Worm (Caenorhabditis elegans) whole organism, L3 larva: ENCODE measurements around the gene nstp-2.

Experiments used
- R02D3.7 ChIP-seq: fragments of 150-350 bp; optimal IDR thresholded peaks from 2 replicates; lab custom pipeline; 2014; ENCODE audit warnings: missing biosample characterization, missing genetic modification characterization
- ama-1 ChIP-seq: fragments of 150-350 bp; optimal IDR thresholded peaks from 2 replicates; lab custom pipeline; 2018
- ceh-16 ChIP-seq: sonication (generic microtip); optimal IDR thresholded peaks from 2 replicates; lab custom pipeline; 2017; ENCODE audit warnings: missing biosample characterization, missing genetic modification characterization
- ceh-28 ChIP-seq: fragments of 150-350 bp; optimal IDR thresholded peaks from 2 replicates; lab custom pipeline; 2014; ENCODE audit warnings: missing biosample characterization, missing genetic modification reagents, missing genetic modification characterization
- daf-12 ChIP-seq: fragments of 150-350 bp; optimal IDR thresholded peaks from 2 replicates; lab custom pipeline; 2014; ENCODE audit warnings: missing biosample characterization, missing genetic modification reagents, missing genetic modification characterization
- egl-27 ChIP-seq: sonication (generic microtip); optimal IDR thresholded peaks from 4 replicates; lab custom pipeline; 2017; ENCODE audit warnings: missing biosample characterization, missing genetic modification reagents, missing genetic modification characterization
- egl-5 ChIP-seq: fragments of 150-350 bp; optimal IDR thresholded peaks from 2 replicates; lab custom pipeline; 2017; ENCODE audit warnings: missing biosample characterization, missing genetic modification reagents, missing genetic modification characterization, inconsistent platforms
- elt-1 ChIP-seq: fragments of 150-350 bp; optimal IDR thresholded peaks from 2 replicates; lab custom pipeline; 2014; ENCODE audit warnings: missing biosample characterization, missing genetic modification characterization
- elt-2 ChIP-seq: sonication (generic microtip); optimal IDR thresholded peaks from 2 replicates; lab custom pipeline; 2016; ENCODE audit warnings: missing genetic modification reagents, mild to moderate bottlenecking, missing genetic modification characterization, missing compliant biosample characterization
- elt-3 ChIP-seq, 3 experiments: fragments of 150-350 bp in 1 of 3; sonication (generic microtip) in 2 of 3; optimal IDR thresholded peaks; 2 replicates in 2 of 3; 4 replicates in 1 of 3; lab custom pipeline; 2014 to 2017; ENCODE audit warnings: missing biosample characterization in 3 of 3, missing genetic modification characterization in 3 of 3
- eor-1 ChIP-seq, 2 experiments: fragments of 150-350 bp; optimal IDR thresholded peaks; 2 replicates each; lab custom pipeline; 2014 to 2018; ENCODE audit warnings: missing biosample characterization in 2 of 2, missing genetic modification characterization in 2 of 2
- fkh-10 ChIP-seq: sonication (generic microtip); optimal IDR thresholded peaks from 2 replicates; lab custom pipeline; 2017; ENCODE audit warnings: missing biosample characterization, missing genetic modification reagents, missing genetic modification characterization
- fkh-2 ChIP-seq: fragments of 150-350 bp; optimal IDR thresholded peaks from 2 replicates; lab custom pipeline; 2014; ENCODE audit warnings: missing biosample characterization, missing genetic modification reagents, missing genetic modification characterization
- fos-1 ChIP-seq: fragments of 150-350 bp; optimal IDR thresholded peaks from 2 replicates; lab custom pipeline; 2014; ENCODE audit warnings: missing biosample characterization, missing genetic modification characterization
- hmg-11 ChIP-seq: sonication (generic microtip); optimal IDR thresholded peaks from 2 replicates; lab custom pipeline; 2016; ENCODE audit warnings: missing genetic modification characterization, missing compliant biosample characterization
- jun-1 ChIP-seq: fragments of 150-350 bp; optimal IDR thresholded peaks from 2 replicates; lab custom pipeline; 2014; ENCODE audit warnings: missing biosample characterization, missing genetic modification reagents, missing genetic modification characterization
- lin-15B ChIP-seq: fragments of 150-350 bp; optimal IDR thresholded peaks from 2 replicates; lab custom pipeline; 2014; ENCODE audit warnings: missing biosample characterization, missing genetic modification characterization
- lin-39 ChIP-seq: fragments of 150-350 bp; optimal IDR thresholded peaks from 2 replicates; lab custom pipeline; 2018; ENCODE audit warnings: missing biosample characterization, missing genetic modification reagents, missing genetic modification characterization
- lsy-12 ChIP-seq: sonication (generic microtip); optimal IDR thresholded peaks from 2 replicates; lab custom pipeline; 2016; ENCODE audit warnings: mild to moderate bottlenecking, missing genetic modification characterization, missing compliant biosample characterization
- mdl-1 ChIP-seq: fragments of 150-350 bp; optimal IDR thresholded peaks from 2 replicates; lab custom pipeline; 2014; ENCODE audit warnings: missing biosample characterization, missing genetic modification characterization
- mml-1 ChIP-seq: fragments of 150-350 bp; sonication (generic microtip); optimal IDR thresholded peaks from 3 replicates; lab custom pipeline; 2014; ENCODE audit warnings: missing biosample characterization, missing genetic modification characterization
- nfya-1 ChIP-seq: sonication (generic microtip); optimal IDR thresholded peaks from 2 replicates; lab custom pipeline; 2017; ENCODE audit warnings: missing genetic modification characterization, mild to moderate bottlenecking, missing compliant biosample characterization, antibody characterized with exemption, moderate library complexity; ENCODE audit not compliant: insufficient read depth
- nhr-11 ChIP-seq: fragments of 150-350 bp; optimal IDR thresholded peaks from 2 replicates; lab custom pipeline; 2014; ENCODE audit warnings: missing biosample characterization, missing genetic modification characterization
- nhr-23 ChIP-seq: fragments of 150-350 bp; optimal IDR thresholded peaks from 2 replicates; lab custom pipeline; 2014; ENCODE audit warnings: missing biosample characterization, missing genetic modification reagents, missing genetic modification characterization
- nhr-25 ChIP-seq: sonication (generic microtip); optimal IDR thresholded peaks from 2 replicates; lab custom pipeline; 2017; ENCODE audit warnings: missing biosample characterization, missing genetic modification characterization
- nhr-43 ChIP-seq: sonication (generic microtip); optimal IDR thresholded peaks from 2 replicates; lab custom pipeline; 2016; ENCODE audit warnings: mild to moderate bottlenecking, missing genetic modification characterization, missing compliant biosample characterization; ENCODE audit not compliant: poor library complexity, severe bottlenecking
- nhr-67 ChIP-seq: fragments of 150-350 bp; optimal IDR thresholded peaks from 2 replicates; lab custom pipeline; 2014; ENCODE audit warnings: missing biosample characterization, missing genetic modification characterization
- nhr-77 ChIP-seq: fragments of 150-350 bp; optimal IDR thresholded peaks from 2 replicates; lab custom pipeline; 2014; ENCODE audit warnings: missing biosample characterization, missing genetic modification characterization
- pha-4 ChIP-seq: fragments of 150-350 bp; optimal IDR thresholded peaks from 2 replicates; lab custom pipeline; 2014; ENCODE audit warnings: missing biosample characterization, missing genetic modification reagents, missing genetic modification characterization
- pqm-1 ChIP-seq: fragments of 150-350 bp; optimal IDR thresholded peaks from 2 replicates; lab custom pipeline; 2017; ENCODE audit warnings: missing biosample characterization, missing genetic modification characterization, inconsistent platforms
- sea-2 ChIP-seq: fragments of 150-350 bp; sonication (generic microtip); optimal IDR thresholded peaks from 4 replicates; lab custom pipeline; 2014; ENCODE audit warnings: missing biosample characterization, missing genetic modification reagents, missing genetic modification characterization
- skn-1 ChIP-seq: fragments of 150-350 bp; optimal IDR thresholded peaks from 2 replicates; lab custom pipeline; 2014; ENCODE audit warnings: missing biosample characterization, missing genetic modification characterization
- snpc-4 ChIP-seq: fragments of 150-350 bp; optimal IDR thresholded peaks from 2 replicates; lab custom pipeline; 2014; ENCODE audit warnings: missing biosample characterization, missing genetic modification characterization
- tbx-2 ChIP-seq: sonication (generic microtip); optimal IDR thresholded peaks from 2 replicates; lab custom pipeline; 2016; ENCODE audit warnings: mild to moderate bottlenecking, missing genetic modification characterization, missing compliant biosample characterization
- ztf-11 ChIP-seq: fragments of 150-350 bp; optimal IDR thresholded peaks from 2 replicates; lab custom pipeline; 2014; ENCODE audit warnings: missing biosample characterization, missing genetic modification characterization
- ztf-4 ChIP-seq: fragments of 150-350 bp; optimal IDR thresholded peaks from 2 replicates; lab custom pipeline; 2014; ENCODE audit warnings: missing biosample characterization, missing genetic modification characterization

Gene nstp-2

ce11 chrIV:6590029-6590428, 16.0 kb downstream of the nstp-2 start, which contains the start of the genes lec-11 and irld-7:
Gene lec-11, minus strand, starts transcription at chrIV:6590154.
Gene irld-7, plus strand, starts transcription at chrIV:6590360.
- TF ChIP-seq pqm-1 (tag; lab: Kevin White, UChicago): peak; percentile 69
- TF ChIP-seq jun-1 (tag; lab: Kevin White, UChicago): no peak
- no peak for TF ChIP-seq nhr-77 (tag; lab: Kevin White, UChicago)
- TF ChIP-seq egl-5: no peak
- TF ChIP-seq snpc-4 (tag; lab: Kevin White, UChicago): no peak
- peak; percentile 72 for TF ChIP-seq elt-2 (tag; lab: Kevin White, UChicago)

- TF ChIP-seq eor-1 (tag; optimal IDR thresholded peaks at IDR 0.05; lab: Kevin White, UChicago) (no peak), nhr-11 (no peak), nhr-43 (tag; lab: Kevin White, UChicago) (no peak)
These were observed 17.8 kb downstream of the nstp-2 start for ce11 chrIV:6588080-6588613.

DNA sequence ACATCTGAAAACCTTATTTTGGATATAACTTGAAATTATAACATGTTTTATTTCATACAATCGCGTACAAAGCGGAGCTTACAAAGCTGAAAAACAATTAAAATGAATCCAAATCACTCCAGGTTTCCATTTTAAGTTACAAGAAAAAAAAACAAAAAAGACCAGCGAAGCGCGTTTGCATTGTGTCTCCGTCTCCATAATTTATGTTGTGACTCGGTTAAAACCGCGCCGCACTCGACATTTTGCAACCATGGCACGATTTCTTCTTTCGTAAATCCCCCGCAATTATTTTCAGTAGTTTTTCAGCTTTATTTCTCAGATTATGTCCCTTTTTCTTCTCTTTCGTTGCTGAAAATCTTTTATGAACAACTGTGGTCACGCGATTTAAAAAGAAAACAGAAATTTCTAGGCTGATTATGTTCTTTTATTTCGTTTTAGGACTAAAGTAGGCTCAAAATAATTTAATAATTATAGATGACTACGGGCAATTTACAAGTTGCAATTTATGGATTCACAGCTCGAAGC, 20.5 kb downstream of the nstp-2 start, which contains the start of the genes F38A5.2 and dnj-11:
F38A5.2 (minus strand) TSS at position 4 of the 525 bp plus-strand sequence.
dnj-11 (plus strand) TSS at position 475 of the 525 bp plus-strand sequence.
- TF ChIP-seq ztf-11 (no peak), lin-15B (tag; lab: Kevin White, UChicago) (peak; percentile 94), mdl-1 (tag; lab: Kevin White, UChicago) (no peak), jun-1 (tag; lab: Kevin White, UChicago) (peak; percentile 34), pha-4 (tag; lab: Kevin White, UChicago) (peak; percentile 97), pqm-1 (tag; lab: Kevin White, UChicago) (peak; percentile 62), nhr-43 (tag; lab: Kevin White, UChicago) (peak; percentile 69), ztf-4 (tag; lab: Kevin White, UChicago) (no peak), nhr-25 (peak; percentile 89), elt-3 (tag; optimal IDR thresholded peaks at IDR 0.05; lab: Kevin White, UChicago) (no peak), nhr-11 (no peak), hmg-11 (tag; lab: Kevin White, UChicago) (peak; percentile 76), lin-39 (peak; percentile 64), nhr-23 (tag; lab: Kevin White, UChicago) (peak; percentile 85), fkh-10 (GFP tag; lab: Kevin White, UChicago) (peak; percentile 44), fkh-2 (tag; lab: Kevin White, UChicago) (no peak), snpc-4 (tag; lab: Kevin White, UChicago) (peak; percentile 82), sea-2 (GFP tag; lab: Kevin White, UChicago) (no peak), elt-2 (tag; lab: Kevin White, UChicago) (peak; percentile 28), skn-1 (tag; lab: Kevin White, UChicago) (peak; percentile 83), lsy-12 (tag; lab: Kevin White, UChicago) (peak; percentile 27), nfya-1 (tag; lab: Kevin White, UChicago) (peak; percentile 86), R02D3.7 (tag; lab: Kevin White, UChicago) (peak; percentile 68), nhr-77 (tag; lab: Kevin White, UChicago) (no peak), elt-1 (no peak), tbx-2 (tag; lab: Kevin White, UChicago) (no peak), egl-5 (peak; percentile 71), ceh-28 (tag; lab: Kevin White, UChicago) (peak; percentile 18), mml-1 (tag; lab: Kevin White, UChicago) (no peak)

DNA sequence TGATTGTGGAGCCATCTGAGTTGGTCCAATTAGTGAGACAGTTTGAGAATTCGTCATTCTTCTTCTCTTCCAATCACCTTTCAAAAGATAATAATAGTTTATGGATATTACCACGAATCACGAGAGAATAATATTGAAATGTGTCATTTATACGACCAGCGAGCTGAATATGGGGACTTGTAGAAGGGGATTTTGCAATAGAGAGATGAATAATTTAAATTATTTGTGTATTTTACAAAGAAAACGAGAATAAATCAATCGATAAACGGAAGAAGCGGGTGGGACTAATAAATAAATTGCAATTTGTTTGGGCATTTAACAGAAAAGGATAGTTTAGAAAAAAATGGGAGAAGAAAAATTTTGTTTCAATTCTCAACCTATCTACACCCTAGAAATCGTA, 23.4 kb downstream of the nstp-2 start, which contains the start of gene odr-8:
odr-8 (minus strand) TSS at position 101 of the 400 bp plus-strand sequence.
- TF ChIP-seq lin-39 (no peak), mml-1 (tag; lab: Kevin White, UChicago) (no peak), fos-1 (tag; lab: Kevin White, UChicago) (no peak), lsy-12 (tag; lab: Kevin White, UChicago) (no peak), fkh-2 (tag; lab: Kevin White, UChicago) (no peak), nhr-67 (tag; lab: Kevin White, UChicago) (no peak), sea-2 (GFP tag; lab: Kevin White, UChicago) (no peak), daf-12 (no peak), snpc-4 (tag; lab: Kevin White, UChicago) (no peak), ceh-16 (tag; lab: Kevin White, UChicago) (no peak), R02D3.7 (tag; lab: Kevin White, UChicago) (no peak), eor-1 (tag; optimal IDR thresholded peaks at IDR 0.05; lab: Kevin White, UChicago) (no peak), egl-27 (tag; lab: Kevin White, UChicago) (no peak), nhr-77 (tag; lab: Kevin White, UChicago) (no peak), ama-1 (no peak), hmg-11 (tag; lab: Kevin White, UChicago) (no peak), nhr-43 (tag; lab: Kevin White, UChicago) (no peak), skn-1 (tag; lab: Kevin White, UChicago) (no peak), nhr-11 (no peak)
- TF ChIP-seq, all 47 proteins: peak for 0
